Fruit fly (Drosophila melanogaster): ENCODE data around the gene Rubicon.

The Rubicon gene

dm6 chrX:8677434-8677833 lies 571 bp downstream of the Rubicon start (continued):
- peak; percentile 79 for TF ChIP-seq pum (GFP tag; optimal IDR thresholded peaks at IDR 0.05)
- TF ChIP-seq prd (optimal IDR thresholded peaks at IDR 0.05), result no peak
- peak; percentile 67; the same call in 2 of the 3 replicates for TF ChIP-seq prd (GFP tag; IDR thresholded peaks at IDR 0.05)
- TF ChIP-seq Dref (GFP tag; IDR thresholded peaks at IDR 0.05), result no peak
- peak; percentile 39; the same call in 1 of the 2 replicates for TF ChIP-seq Rfx (GFP tag; IDR thresholded peaks at IDR 0.05)
- no peak for TF ChIP-seq ind (GFP tag; optimal IDR thresholded peaks at IDR 0.05)
- no peak for TF ChIP-seq CG1792 (GFP tag; optimal IDR thresholded peaks at IDR 0.05)
- no peak for TF ChIP-seq chm (GFP tag; IDR thresholded peaks at IDR 0.05)
- TF ChIP-seq CG1603 (tag; optimal IDR thresholded peaks at IDR 0.05), result peak; percentile 24
- no peak for TF ChIP-seq bowl (GFP tag; IDR thresholded peaks at IDR 0.05)
- no peak for TF ChIP-seq Dp (GFP tag; optimal IDR thresholded peaks at IDR 0.05)
- TF ChIP-seq Ets65A (GFP tag), result no peak
- no peak for TF ChIP-seq CG4404 (GFP tag; IDR thresholded peaks at IDR 0.05)
- no peak for TF ChIP-seq tna (GFP tag; IDR thresholded peaks at IDR 0.05; ENCODE audit: partially characterized antibody)
- TF ChIP-seq CG17186 (GFP tag; optimal IDR thresholded peaks at IDR 0.05), result no peak
- peak; percentile 94 for TF ChIP-seq CG11504 (tag; optimal IDR thresholded peaks at IDR 0.05)
- TF ChIP-seq so (GFP tag; IDR thresholded peaks at IDR 0.05), result peak; percentile 64; the same call in 1 of the 3 replicates
- no peak for TF ChIP-seq nau (GFP tag; optimal IDR thresholded peaks at IDR 0.05)
- TF ChIP-seq Dip2 (GFP tag; IDR thresholded peaks at IDR 0.05), result no peak
- TF ChIP-seq CG33213 (GFP tag; optimal IDR thresholded peaks at IDR 0.05), result peak; percentile 2
- TF ChIP-seq CG17359 (tag; optimal IDR thresholded peaks at IDR 0.05), result peak; percentile 39
- TF ChIP-seq CG34422 (GFP tag; IDR thresholded peaks at IDR 0.05), result no peak
- TF ChIP-seq HLH3B (GFP tag; IDR thresholded peaks at IDR 0.05), result no peak
- no peak for TF ChIP-seq chinmo (GFP tag; IDR thresholded peaks at IDR 0.05; ENCODE audit: partially characterized antibody)
- TF ChIP-seq dysf (GFP tag; IDR thresholded peaks at IDR 0.05), result peak; percentile 60
- TF ChIP-seq CG11085 (GFP tag; IDR thresholded peaks at IDR 0.05), result no peak
- TF ChIP-seq amos (GFP tag; IDR thresholded peaks at IDR 0.05; ENCODE audit: partially characterized antibody), result no peak
- TF ChIP-seq Dad (GFP tag; optimal IDR thresholded peaks at IDR 0.05), result peak; percentile 74
- TF ChIP-seq nmo (GFP tag; optimal IDR thresholded peaks at IDR 0.05), result peak; percentile 93
- peak; percentile 79 for TF ChIP-seq CG13624 (GFP tag; optimal IDR thresholded peaks at IDR 0.05)
- peak; percentile 78 for TF ChIP-seq mam (GFP tag; optimal IDR thresholded peaks at IDR 0.05)
- no peak for TF ChIP-seq Opbp (GFP tag; IDR thresholded peaks at IDR 0.05; ENCODE audit: partially characterized antibody)
- peak; percentile 26 for TF ChIP-seq gem (tag; optimal IDR thresholded peaks at IDR 0.05)
- TF ChIP-seq CG12071 (GFP tag; optimal IDR thresholded peaks at IDR 0.05), result no peak
- TF ChIP-seq ftz-f1 (GFP tag; optimal IDR thresholded peaks at IDR 0.05), result no peak
- TF ChIP-seq CG14667 (GFP tag; IDR thresholded peaks at IDR 0.05), result peak; percentile 69
- TF ChIP-seq CG7963 (GFP tag; IDR thresholded peaks at IDR 0.05; ENCODE audit: partially characterized antibody), result no peak
- peak; percentile 63 for TF ChIP-seq CG1233 (GFP tag; optimal IDR thresholded peaks at IDR 0.05)
- TF ChIP-seq bab2 (GFP tag; optimal IDR thresholded peaks at IDR 0.05), result peak; percentile 86
- TF ChIP-seq kay (GFP tag; optimal IDR thresholded peaks at IDR 0.05), result peak; percentile 43
- no peak for TF ChIP-seq Trl (optimal IDR thresholded peaks at IDR 0.05)
- peak; percentile 81 for TF ChIP-seq Trl (GFP tag; optimal IDR thresholded peaks at IDR 0.05)
- peak; percentile 21; the same call in 1 of the 2 replicates for TF ChIP-seq Ptx1 (GFP tag; IDR thresholded peaks at IDR 0.05)
- TF ChIP-seq ERR (GFP tag; optimal IDR thresholded peaks at IDR 0.05), result peak; percentile 56
- no peak for TF ChIP-seq CG10431 (GFP tag; optimal IDR thresholded peaks at IDR 0.05)
- TF ChIP-seq Antp (GFP tag; optimal IDR thresholded peaks at IDR 0.05), result peak; percentile 76
- no peak for TF ChIP-seq cwo (GFP tag; optimal IDR thresholded peaks at IDR 0.05)
- TF ChIP-seq lilli (GFP tag; optimal IDR thresholded peaks at IDR 0.05), result peak; percentile 80
- TF ChIP-seq crol (GFP tag; IDR thresholded peaks at IDR 0.05), result no peak
- peak; percentile 63 for TF ChIP-seq dati (GFP tag; IDR thresholded peaks at IDR 0.05)
- no peak for TF ChIP-seq Stat92E (GFP tag; optimal IDR thresholded peaks at IDR 0.05)
- TF ChIP-seq H2.0 (GFP tag; IDR thresholded peaks at IDR 0.05), result no peak
